Fruit fly (Drosophila melanogaster) whole organism, embryonic: ENCODE results near the gene CG15431.
A peak's percentile ranks its signal among the peaks of the same experiment; 100 is the strongest.

Experiments used
- Abd-B ChIP-seq: fragments of 200-800 bp; sonication (Bioruptor generic); optimal IDR thresholded peaks from 2 replicates; lab custom pipeline; 2018; ENCODE audit warnings: missing biosample characterization, mild to moderate bottlenecking, missing genetic modification characterization, moderate library complexity
- Awh ChIP-seq: fragments of 200-800 bp; sonication (Bioruptor generic); IDR thresholded peaks from 2 replicates; pipeline ENCODE4, ENCODE4 v1.3.6; 2022; ENCODE audit warnings: missing biosample characterization, missing genetic modification characterization
- C15 ChIP-seq: fragments of 200-800 bp; sonication (Bioruptor generic); IDR thresholded peaks from 3 replicates; pipeline ENCODE4 v1.3.6; 2022; ENCODE audit warnings: missing biosample characterization, missing genetic modification characterization
- CG10209 ChIP-seq: fragments of 200-800 bp; sonication (Bioruptor generic); optimal IDR thresholded peaks from 3 replicates; lab custom pipeline; 2017; ENCODE audit warnings: missing biosample characterization, mild to moderate bottlenecking, missing genetic modification characterization, missing genetic modification reagents
- CG10979 ChIP-seq: fragments of 200-800 bp; sonication (Bioruptor generic); optimal IDR thresholded peaks from 2 replicates; lab custom pipeline; 2018; ENCODE audit warnings: missing biosample characterization, mild to moderate bottlenecking, missing genetic modification characterization, moderate library complexity
- CG11085 ChIP-seq: fragments of 200-800 bp; sonication (Bioruptor generic); IDR thresholded peaks from 2 replicates; pipeline ENCODE4 v1.3.6; 2022; ENCODE audit warnings: missing biosample characterization, missing genetic modification characterization
- CG11093 ChIP-seq: fragments of 200-800 bp; sonication (Bioruptor generic); IDR thresholded peaks from 3 replicates; pipeline ENCODE4 v1.3.6; 2022; ENCODE audit warnings: missing biosample characterization, missing genetic modification characterization
- CG11456 ChIP-seq: fragments of 200-800 bp; sonication (Bioruptor generic); IDR thresholded peaks from 3 replicates; pipeline ENCODE4 v1.3.6; 2022; ENCODE audit warnings: missing biosample characterization, missing genetic modification characterization
- CG11560 ChIP-seq: fragments of 200-800 bp; sonication (Bioruptor generic); IDR thresholded peaks from 3 replicates; pipeline ENCODE4 v1.3.6; 2022; ENCODE audit warnings: missing biosample characterization, missing genetic modification characterization
- CG11695 ChIP-seq: fragments of 200-800 bp; sonication (Bioruptor generic); IDR thresholded peaks from 3 replicates; pipeline ENCODE4 v1.3.6; 2022; ENCODE audit warnings: missing biosample characterization, missing genetic modification characterization
- CG16779 ChIP-seq: fragments of 200-800 bp; sonication (Bioruptor generic); IDR thresholded peaks from 2 replicates; pipeline ENCODE4 v1.3.6; 2022; ENCODE audit warnings: missing biosample characterization, missing genetic modification characterization
- CG18764 ChIP-seq: fragments of 200-800 bp; sonication (Bioruptor generic); optimal IDR thresholded peaks from 3 replicates; lab custom pipeline; 2016; ENCODE audit warnings: missing biosample characterization, missing genetic modification characterization
- CG30431 ChIP-seq: fragments of 200-800 bp; sonication (Bioruptor generic); optimal IDR thresholded peaks from 2 replicates; lab custom pipeline; 2017; ENCODE audit warnings: missing biosample characterization, missing genetic modification characterization
- CG32767 ChIP-seq: fragments of 200-800 bp; sonication (Bioruptor generic); IDR thresholded peaks from 2 replicates; pipeline ENCODE4 v1.3.6; 2022; ENCODE audit warnings: missing biosample characterization, missing genetic modification characterization
- CG4424 ChIP-seq: fragments of 200-800 bp; sonication (Bioruptor generic); optimal IDR thresholded peaks from 3 replicates; lab custom pipeline; 2016; ENCODE audit warnings: missing biosample characterization, missing genetic modification characterization
- CG8281 ChIP-seq: fragments of 200-800 bp; sonication (Bioruptor generic); optimal IDR thresholded peaks from 2 replicates; lab custom pipeline; 2018; ENCODE audit warnings: missing biosample characterization, mild to moderate bottlenecking, missing genetic modification characterization, moderate library complexity
- CG8290 ChIP-seq, 3 experiments: fragments of 200-800 bp; sonication (Bioruptor generic); optimal IDR thresholded peaks; 2 replicates each; lab custom pipeline; 2016 to 2019; ENCODE audit warnings: missing biosample characterization in 3 of 3, missing genetic modification characterization in 3 of 3, mild to moderate bottlenecking in 2 of 3, moderate library complexity in 1 of 3
- Dad ChIP-seq: fragments of 200-800 bp; sonication (Bioruptor generic); optimal IDR thresholded peaks from 3 replicates; lab custom pipeline; 2016; ENCODE audit warnings: missing biosample characterization, missing genetic modification characterization
- Drgx ChIP-seq: fragments of 200-800 bp; sonication (Bioruptor generic); IDR thresholded peaks from 2 replicates; pipeline ENCODE4 v1.3.6; 2022; ENCODE audit warnings: missing biosample characterization, missing genetic modification characterization
- E2f2 ChIP-seq: fragments of 200-800 bp; sonication (Bioruptor generic); IDR thresholded peaks from 2 replicates; pipeline ENCODE4 v1.3.6; 2022; ENCODE audit warnings: missing biosample characterization, missing genetic modification characterization
- Eip74EF ChIP-seq, 2 experiments: fragments of 200-800 bp in 1 of 2; fragments of >200 bp in 1 of 2; sonication (Bioruptor generic) in 1 of 2; optimal IDR thresholded peaks; 2 replicates each; lab custom pipeline; 2017 to 2019; ENCODE audit warnings: missing biosample characterization in 2 of 2, missing genetic modification characterization in 2 of 2, mild to moderate bottlenecking in 1 of 2, moderate library complexity in 1 of 2
- Elba2 ChIP-seq: fragments of 200-800 bp; sonication (Bioruptor generic); optimal IDR thresholded peaks from 3 replicates; lab custom pipeline; 2016; ENCODE audit warnings: missing biosample characterization, missing genetic modification characterization
- Fer3 ChIP-seq: fragments of 200-800 bp; sonication (Bioruptor generic); optimal IDR thresholded peaks from 2 replicates; lab custom pipeline; 2018; ENCODE audit warnings: missing biosample characterization, mild to moderate bottlenecking, missing genetic modification characterization, moderate library complexity
- H2.0 ChIP-seq: fragments of 200-800 bp; sonication (Bioruptor generic); IDR thresholded peaks from 2 replicates; pipeline ENCODE4 v1.3.6; 2022; ENCODE audit warnings: missing biosample characterization, missing genetic modification characterization
- HLH4C ChIP-seq: fragments of 200-800 bp; sonication (Bioruptor generic); IDR thresholded peaks from 3 replicates; pipeline ENCODE4 v1.3.6; 2022; ENCODE audit warnings: missing biosample characterization, missing genetic modification characterization; ENCODE audit not compliant: partially characterized antibody
- Neu2 ChIP-seq: fragments of 200-800 bp; sonication (Bioruptor generic); optimal IDR thresholded peaks from 3 replicates; lab custom pipeline; 2016; ENCODE audit warnings: missing biosample characterization, missing genetic modification characterization, borderline replicate concordance
- Opbp ChIP-seq: fragments of 200-800 bp; sonication (Bioruptor generic); IDR thresholded peaks from 3 replicates; pipeline ENCODE4 v1.3.6; 2022; ENCODE audit warnings: missing biosample characterization, missing genetic modification characterization; ENCODE audit not compliant: partially characterized antibody
- Rfx ChIP-seq: fragments of 200-800 bp; sonication (Bioruptor generic); IDR thresholded peaks from 2 replicates; pipeline ENCODE4 v1.3.6; 2022; ENCODE audit warnings: missing biosample characterization, missing genetic modification characterization
- Xrp1 ChIP-seq: fragments of 200-800 bp; sonication (Bioruptor generic); IDR thresholded peaks from 2 replicates; pipeline ENCODE4 v1.3.6; 2022; ENCODE audit warnings: missing biosample characterization, missing genetic modification characterization
- ase ChIP-seq: fragments of 200-800 bp; sonication (Bioruptor generic); IDR thresholded peaks from 3 replicates; pipeline ENCODE4 v1.3.6; 2022; ENCODE audit warnings: missing biosample characterization, missing genetic modification characterization
- cad ChIP-seq: fragments of >200 bp; optimal IDR thresholded peaks from 2 replicates; lab custom pipeline; 2017; ENCODE audit warnings: missing biosample characterization, missing genetic modification characterization
- chinmo ChIP-seq: fragments of 200-800 bp; sonication (Bioruptor generic); IDR thresholded peaks from 4 replicates; pipeline ENCODE4 v1.3.6; 2022; ENCODE audit warnings: missing biosample characterization, missing genetic modification characterization; ENCODE audit not compliant: partially characterized antibody
- dmrt99B ChIP-seq: fragments of 200-800 bp; sonication (Bioruptor generic); optimal IDR thresholded peaks from 2 replicates; lab custom pipeline; 2018; ENCODE audit warnings: missing biosample characterization, mild to moderate bottlenecking, missing genetic modification characterization, moderate library complexity
- fu2 ChIP-seq: fragments of 200-800 bp; sonication (Bioruptor generic); optimal IDR thresholded peaks from 2 replicates; lab custom pipeline; 2016; ENCODE audit warnings: missing biosample characterization, missing genetic modification characterization
- gce ChIP-seq: fragments of 200-800 bp; sonication (Bioruptor generic); IDR thresholded peaks from 3 replicates; pipeline ENCODE4 v1.3.6; 2022; ENCODE audit warnings: missing biosample characterization, missing genetic modification characterization
- jing ChIP-seq: fragments of 200-800 bp; sonication (Bioruptor generic); optimal IDR thresholded peaks from 2 replicates; lab custom pipeline; 2018; ENCODE audit warnings: missing biosample characterization, mild to moderate bottlenecking, missing genetic modification characterization
- kah ChIP-seq: fragments of 200-800 bp; sonication (Bioruptor generic); optimal IDR thresholded peaks from 2 replicates; lab custom pipeline; 2018; ENCODE audit warnings: missing biosample characterization, mild to moderate bottlenecking, missing genetic modification characterization
- kay ChIP-seq: fragments of 200-800 bp; sonication (Bioruptor generic); optimal IDR thresholded peaks from 2 replicates; lab custom pipeline; 2016; ENCODE audit warnings: missing biosample characterization, missing genetic modification characterization
- ken ChIP-seq: fragments of 200-800 bp; sonication (Bioruptor generic); IDR thresholded peaks from 3 replicates; pipeline ENCODE4 v1.3.6; 2022; ENCODE audit warnings: missing biosample characterization, missing genetic modification characterization
- mirr ChIP-seq: fragments of 200-800 bp; sonication (Bioruptor generic); optimal IDR thresholded peaks from 3 replicates; lab custom pipeline; 2018; ENCODE audit warnings: missing biosample characterization, mild to moderate bottlenecking, missing genetic modification characterization
- nom ChIP-seq: fragments of 200-800 bp; sonication (Bioruptor generic); optimal IDR thresholded peaks from 2 replicates; lab custom pipeline; 2017; ENCODE audit warnings: missing biosample characterization, missing genetic modification characterization, mild to moderate bottlenecking, moderate library complexity, missing genetic modification reagents
- oc ChIP-seq: fragments of 200-800 bp; sonication (Bioruptor generic); optimal IDR thresholded peaks from 2 replicates; lab custom pipeline; 2018; ENCODE audit warnings: missing biosample characterization, mild to moderate bottlenecking, missing genetic modification characterization, moderate library complexity
- otp ChIP-seq: fragments of 200-800 bp; sonication (Bioruptor generic); IDR thresholded peaks from 3 replicates; pipeline ENCODE4, ENCODE4 v1.3.6; 2022; ENCODE audit warnings: missing biosample characterization, missing genetic modification characterization
- pfk ChIP-seq: fragments of 200-800 bp; sonication (Bioruptor generic); optimal IDR thresholded peaks from 2 replicates; lab custom pipeline; 2018; ENCODE audit warnings: missing biosample characterization, mild to moderate bottlenecking, missing genetic modification characterization, moderate library complexity
- rib ChIP-seq: fragments of 200-800 bp; sonication (Bioruptor generic); IDR thresholded peaks from 2 replicates; pipeline ENCODE4 v1.3.6; 2022; ENCODE audit warnings: missing biosample characterization, missing genetic modification characterization
- sens ChIP-seq: fragments of 200-800 bp; sonication (Bioruptor generic); peaks from one replicate; lab custom pipeline; 2016; ENCODE audit warnings: missing biosample characterization, missing genetic modification characterization
- shn ChIP-seq: fragments of 200-800 bp; sonication (Bioruptor generic); optimal IDR thresholded peaks from 3 replicates; lab custom pipeline; 2016; ENCODE audit warnings: missing biosample characterization, missing genetic modification characterization
- slbo ChIP-seq: fragments of 200-800 bp; sonication (Bioruptor generic); IDR thresholded peaks from 2 replicates; pipeline ENCODE4 v1.3.6; 2022; ENCODE audit warnings: missing biosample characterization, missing genetic modification characterization
- ssp ChIP-seq: fragments of 200-800 bp; sonication (Bioruptor generic); IDR thresholded peaks from 2 replicates; pipeline ENCODE4 v1.3.6; 2022; ENCODE audit warnings: missing biosample characterization, missing genetic modification characterization
- usp ChIP-seq: fragments of >200 bp; optimal IDR thresholded peaks from 2 replicates; lab custom pipeline; 2017; ENCODE audit warnings: missing biosample characterization, missing genetic modification characterization
- wek ChIP-seq: fragments of 200-800 bp; sonication (Bioruptor generic); optimal IDR thresholded peaks from 3 replicates; lab custom pipeline; 2018; ENCODE audit warnings: missing biosample characterization, mild to moderate bottlenecking, missing genetic modification characterization, moderate library complexity
- z ChIP-seq: fragments of 200-800 bp; sonication (Bioruptor generic); IDR thresholded peaks from 3 replicates; pipeline ENCODE4 v1.3.6; 2022; ENCODE audit warnings: missing biosample characterization, missing genetic modification characterization

Gene CG15431

DNA sequence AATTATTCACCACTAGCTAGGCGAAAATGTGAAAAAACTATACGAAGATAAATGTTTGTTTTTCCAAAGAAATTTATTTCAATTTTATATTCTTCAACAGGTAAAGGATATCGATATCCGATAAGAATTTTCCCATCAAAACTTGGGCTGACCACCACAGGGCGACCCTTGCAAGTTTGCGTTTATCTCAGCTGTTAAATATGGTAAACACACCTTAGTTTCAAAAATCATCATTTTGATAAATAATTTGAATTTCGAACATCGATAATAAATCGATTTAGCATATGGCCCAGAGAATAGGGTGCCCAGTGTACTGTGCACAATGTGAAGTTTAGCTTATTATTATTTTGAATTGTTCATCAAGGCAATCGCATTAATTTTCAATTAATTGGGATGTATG, 22.2 kb upstream of the CG15431 start, which contains the start of the genes CG15443 and Paris (continued):
- TF ChIP-seq CG32767 (no peak), CG11456 (no peak), oc (no peak), kah (GFP tag; lab: Kevin White, UChicago) (peak; percentile 50), E2f2 (GFP tag; lab: Robert Waterston, UW) (peak; percentile 86), mirr (GFP tag; lab: Kevin White, UChicago) (peak; percentile 16), Elba2 (no peak), fu2 (GFP tag; lab: Kevin White, UChicago) (no peak), Xrp1 (GFP tag; lab: Robert Waterston, UW) (no peak), usp (GFP tag; lab: Kevin White, UChicago) (no peak), chinmo (GFP tag; lab: Robert Waterston, UW) (peak; percentile 90), Fer3 (tag; lab: Kevin White, UChicago) (peak; percentile 15), dmrt99B (tag; lab: Kevin White, UChicago) (no peak), CG30431 (no peak), slbo (GFP tag; lab: Robert Waterston, UW) (no peak), sens (GFP tag; lab: Kevin White, UChicago) (peak; percentile 82), nom (GFP tag; lab: Kevin White, UChicago) (no peak), CG4424 (GFP tag; lab: Kevin White, UChicago) (no peak), ase (GFP tag; lab: Robert Waterston, UW) (no peak), Eip74EF (GFP tag; optimal IDR thresholded peaks at IDR 0.05; lab: Kevin White, UChicago) (no peak), H2.0 (GFP tag; lab: Robert Waterston, UW) (no peak), C15 (GFP tag; lab: Robert Waterston, UW) (no peak), CG11085 (no peak), CG11695 (GFP tag; lab: Robert Waterston, UW) (no peak), CG10979 (tag; lab: Kevin White, UChicago) (no peak), rib (no peak), CG16779 (GFP tag; lab: Robert Waterston, UW) (no peak), Abd-B (GFP tag; lab: Kevin White, UChicago) (no peak), ssp (GFP tag; lab: Robert Waterston, UW) (no peak), kay (GFP tag; lab: Kevin White, UChicago) (no peak), CG8281 (tag; lab: Kevin White, UChicago) (no peak), Dad (GFP tag; lab: Kevin White, UChicago) (no peak), Rfx (GFP tag; lab: Robert Waterston, UW) (peak; percentile 31; the same call in 1 of the 2 replicates), CG10209 (GFP tag; lab: Kevin White, UChicago) (no peak), Drgx (GFP tag; lab: Robert Waterston, UW) (no peak), jing (GFP tag; lab: Kevin White, UChicago) (no peak), otp (GFP tag; lab: Robert Waterston, UW) (peak; percentile 25; the same call in 1 of the 3 replicates), gce (GFP tag; lab: Robert Waterston, UW) (no peak), shn (GFP tag; lab: Kevin White, UChicago) (no peak), CG11560 (tag; lab: Robert Waterston, UW) (no peak), CG11093 (GFP tag; lab: Robert Waterston, UW) (no peak), z (GFP tag; lab: Robert Waterston, UW) (no peak), CG18764 (GFP tag; lab: Kevin White, UChicago) (no peak), Opbp (GFP tag; lab: Robert Waterston, UW) (peak; percentile 82; the same call in 2 of the 3 replicates), cad (GFP tag; lab: Kevin White, UChicago) (no peak), CG8290 (GFP tag; optimal IDR thresholded peaks at IDR 0.05; lab: Kevin White, UChicago) (no peak), CG8290 (tag; optimal IDR thresholded peaks at IDR 0.05; lab: Kevin White, UChicago) (no peak), Awh (GFP tag; lab: Robert Waterston, UW) (no peak), pfk (peak; percentile 36), wek (GFP tag; lab: Kevin White, UChicago) (peak; percentile 43), HLH4C (peak; percentile 90), ken (GFP tag; lab: Robert Waterston, UW) (no peak), Neu2 (GFP tag; lab: Kevin White, UChicago) (no peak)
